Fruit fly (Drosophila melanogaster) whole organism, pupa: ENCODE data around the gene olf413.
A peak's percentile ranks its signal among the peaks of the same experiment; 100 is the strongest.

Source experiments
- CG10348 ChIP-seq: fragments of 200-800 bp; sonication (Bioruptor generic); IDR thresholded peaks from 2 replicates; pipeline ENCODE4 v1.3.6; 2022; ENCODE audit warnings: missing biosample characterization, missing genetic modification characterization
- CG12605 ChIP-seq: fragments of 200-800 bp; sonication (Bioruptor generic); IDR thresholded peaks from 2 replicates; pipeline ENCODE4 v1.3.6; 2022; ENCODE audit warnings: missing biosample characterization, missing genetic modification characterization
- CG13204 ChIP-seq: fragments of 200-800 bp; sonication (Bioruptor generic); optimal IDR thresholded peaks from 2 replicates; lab custom pipeline; 2018; ENCODE audit warnings: missing biosample characterization, mild to moderate bottlenecking, missing genetic modification characterization, moderate library complexity
- CG14655 ChIP-seq: fragments of 200-800 bp; sonication (Bioruptor generic); optimal IDR thresholded peaks from 3 replicates; lab custom pipeline; 2017; ENCODE audit warnings: mild to moderate bottlenecking, missing biosample characterization, missing genetic modification reagents, missing genetic modification characterization
- CG15710 ChIP-seq: fragments of 200-800 bp; sonication (Bioruptor generic); optimal IDR thresholded peaks from 2 replicates; lab custom pipeline; 2018; ENCODE audit warnings: missing biosample characterization, mild to moderate bottlenecking, missing genetic modification characterization, moderate library complexity
- CG17806 ChIP-seq: fragments of 200-800 bp; sonication (Bioruptor generic); optimal IDR thresholded peaks from 2 replicates; lab custom pipeline; 2018; ENCODE audit warnings: missing biosample characterization, mild to moderate bottlenecking, missing genetic modification characterization, moderate library complexity
- CG32121 ChIP-seq: fragments of 200-800 bp; sonication (Bioruptor generic); IDR thresholded peaks from 2 replicates; pipeline ENCODE4 v1.3.6; 2022; ENCODE audit warnings: missing biosample characterization, missing genetic modification characterization
- CG34367 ChIP-seq: fragments of 200-800 bp; sonication (Bioruptor generic); optimal IDR thresholded peaks from 2 replicates; lab custom pipeline; 2018; ENCODE audit warnings: missing biosample characterization, mild to moderate bottlenecking, missing genetic modification characterization
- CG4496 ChIP-seq: fragments of 200-800 bp; sonication (Bioruptor generic); IDR thresholded peaks from 3 replicates; pipeline ENCODE4 v1.3.6; 2022; ENCODE audit warnings: missing biosample characterization, missing genetic modification characterization
- CG8159 ChIP-seq: fragments of 200-800 bp; sonication (Bioruptor generic); optimal IDR thresholded peaks from 3 replicates; lab custom pipeline; 2018; ENCODE audit warnings: missing biosample characterization, mild to moderate bottlenecking, missing genetic modification characterization, moderate library complexity
- CG8301 ChIP-seq: fragments of 200-800 bp; sonication (Bioruptor generic); optimal IDR thresholded peaks from 2 replicates; lab custom pipeline; 2018; ENCODE audit warnings: missing biosample characterization, mild to moderate bottlenecking, missing genetic modification characterization
- CG9948 ChIP-seq: fragments of 200-800 bp; sonication (Bioruptor generic); optimal IDR thresholded peaks from 2 replicates; lab custom pipeline; 2018; ENCODE audit warnings: missing biosample characterization, mild to moderate bottlenecking, missing genetic modification characterization, moderate library complexity
- D1 ChIP-seq: fragments of 200-800 bp; sonication (Bioruptor generic); optimal IDR thresholded peaks from 2 replicates; lab custom pipeline; 2018; ENCODE audit warnings: missing biosample characterization, mild to moderate bottlenecking, missing genetic modification characterization, moderate library complexity
- EcR ChIP-seq: fragments of 200-800 bp; sonication (Bioruptor generic); optimal IDR thresholded peaks from 3 replicates; lab custom pipeline; 2019; ENCODE audit warnings: missing biosample characterization, missing genetic modification characterization, mild to moderate bottlenecking, moderate library complexity, missing genetic modification reagents
- Ets98B ChIP-seq: fragments of 200-800 bp; sonication (Bioruptor generic); IDR thresholded peaks from 2 replicates; pipeline ENCODE4 v1.3.6; 2022; ENCODE audit warnings: missing biosample characterization, missing genetic modification characterization
- Pif1A ChIP-seq: fragments of 200-800 bp; sonication (Bioruptor generic); optimal IDR thresholded peaks from 3 replicates; lab custom pipeline; 2016; ENCODE audit warnings: missing biosample characterization, missing genetic modification characterization
- Pif1B ChIP-seq: fragments of 200-800 bp; sonication (Bioruptor generic); optimal IDR thresholded peaks from 3 replicates; lab custom pipeline; 2016; ENCODE audit warnings: missing biosample characterization, missing genetic modification characterization
- Snoo ChIP-seq: fragments of 200-800 bp; sonication (Bioruptor generic); optimal IDR thresholded peaks from 3 replicates; lab custom pipeline; 2017; ENCODE audit warnings: missing biosample characterization, mild to moderate bottlenecking, missing genetic modification characterization, inconsistent platforms
- fd96Ca ChIP-seq: fragments of 200-800 bp; sonication (Bioruptor generic); IDR thresholded peaks from 3 replicates; pipeline ENCODE4 v1.3.6; 2022; ENCODE audit warnings: missing biosample characterization, missing genetic modification characterization
- gl ChIP-seq: fragments of 200-800 bp; sonication (Bioruptor generic); optimal IDR thresholded peaks from 2 replicates; lab custom pipeline; 2018; ENCODE audit warnings: missing biosample characterization, mild to moderate bottlenecking, missing genetic modification characterization
- rn ChIP-seq: fragments of 200-800 bp; sonication (Bioruptor generic); IDR thresholded peaks from 2 replicates; pipeline ENCODE4 v1.3.6; 2022; ENCODE audit warnings: missing biosample characterization, missing genetic modification characterization

The olf413 gene

dm6 chr3L:22146824-22147604 is 11.1 kb downstream of the olf413 start:
- TF ChIP-seq CG8159: peak; percentile 51
- no peak for TF ChIP-seq CG4496 (GFP tag; lab: Robert Waterston, UW)
- peak; percentile 18 for TF ChIP-seq Snoo (tag; lab: Kevin White, UChicago)
- peak; percentile 41 for TF ChIP-seq CG15710
- TF ChIP-seq CG32121: no peak
- TF ChIP-seq CG9948 (tag; lab: Kevin White, UChicago): peak; percentile 28
- TF ChIP-seq CG17806 (tag; lab: Kevin White, UChicago): peak; percentile 0
- TF ChIP-seq CG14655 (GFP tag; lab: Kevin White, UChicago): peak; percentile 34

- no peak for TF ChIP-seq gl (tag; lab: Kevin White, UChicago)
- TF ChIP-seq CG17806 (tag; lab: Kevin White, UChicago): no peak
- no peak for TF ChIP-seq CG10348 (GFP tag; lab: Robert Waterston, UW)
- TF ChIP-seq CG14655 (GFP tag; lab: Kevin White, UChicago): no peak
- no peak for TF ChIP-seq fd96Ca (GFP tag; lab: Robert Waterston, UW)
- TF ChIP-seq CG9948 (tag; lab: Kevin White, UChicago): no peak
- no peak for TF ChIP-seq rn (GFP tag; lab: Robert Waterston, UW)
- no peak for TF ChIP-seq Pif1B
- TF ChIP-seq EcR (GFP tag; lab: Kevin White, UChicago): no peak
- no peak for TF ChIP-seq CG12605 (GFP tag; lab: Robert Waterston, UW)
- no peak for TF ChIP-seq CG8301
- TF ChIP-seq CG13204 (GFP tag; lab: Kevin White, UChicago): no peak
- TF ChIP-seq Snoo (tag; lab: Kevin White, UChicago): no peak
- no peak for TF ChIP-seq CG15710
- no peak for TF ChIP-seq CG8159
- TF ChIP-seq CG34367 (tag; lab: Kevin White, UChicago): no peak
- no peak for TF ChIP-seq Pif1A (GFP tag; lab: Kevin White, UChicago)
- TF ChIP-seq CG32121: no peak
These were observed 11.8 kb downstream of the olf413 start for dm6 chr3L:22147673-22148072.

- TF ChIP-seq CG8301 (no peak), CG17806 (tag; lab: Kevin White, UChicago) (peak; percentile 21), fd96Ca (GFP tag; lab: Robert Waterston, UW) (0 out of 3 replicates have a peak, but pooled peaks have one; percentile 10), Pif1B (no peak), EcR (GFP tag; lab: Kevin White, UChicago) (no peak), CG13204 (GFP tag; lab: Kevin White, UChicago) (no peak), Ets98B (GFP tag; lab: Robert Waterston, UW) (no peak), CG4496 (GFP tag; lab: Robert Waterston, UW) (no peak), CG14655 (GFP tag; lab: Kevin White, UChicago) (peak; percentile 33), CG9948 (tag; lab: Kevin White, UChicago) (peak; percentile 24), CG32121 (no peak), D1 (tag; lab: Kevin White, UChicago) (no peak), CG34367 (tag; lab: Kevin White, UChicago) (no peak), CG8159 (peak; percentile 52), CG12605 (GFP tag; lab: Robert Waterston, UW) (no peak), CG10348 (GFP tag; lab: Robert Waterston, UW) (no peak), Pif1A (GFP tag; lab: Kevin White, UChicago) (no peak), Snoo (tag; lab: Kevin White, UChicago) (no peak), gl (tag; lab: Kevin White, UChicago) (no peak), CG15710 (peak; percentile 31), rn (GFP tag; lab: Robert Waterston, UW) (no peak)
These were observed 15.6 kb downstream of the olf413 start for dm6 chr3L:22151528-22151927.

- TF ChIP-seq CG34367 (tag; lab: Kevin White, UChicago) (peak; percentile 30), CG4496 (GFP tag; lab: Robert Waterston, UW) (no peak), CG13204 (GFP tag; lab: Kevin White, UChicago) (no peak), CG17806 (tag; lab: Kevin White, UChicago) (peak; percentile 31), rn (GFP tag; lab: Robert Waterston, UW) (no peak), Pif1A (GFP tag; lab: Kevin White, UChicago) (peak; percentile 36), CG9948 (tag; lab: Kevin White, UChicago) (peak; percentile 25), gl (tag; lab: Kevin White, UChicago) (no peak), CG8301 (no peak), CG15710 (peak; percentile 41), Snoo (tag; lab: Kevin White, UChicago) (peak; percentile 20), CG32121 (no peak), EcR (GFP tag; lab: Kevin White, UChicago) (no peak), CG14655 (GFP tag; lab: Kevin White, UChicago) (peak; percentile 41), fd96Ca (GFP tag; lab: Robert Waterston, UW) (no peak), D1 (tag; lab: Kevin White, UChicago) (no peak), CG10348 (GFP tag; lab: Robert Waterston, UW) (no peak), Ets98B (GFP tag; lab: Robert Waterston, UW) (no peak), Pif1B (no peak), CG12605 (GFP tag; lab: Robert Waterston, UW) (no peak), CG8159 (peak; percentile 56)
These were observed 21.8 kb downstream of the olf413 start for dm6 chr3L:22157644-22158043.

dm6 chr3L:22159307-22159706 is 23.4 kb downstream of the olf413 start:
- TF ChIP-seq fd96Ca (GFP tag; lab: Robert Waterston, UW) (no peak), CG13204 (GFP tag; lab: Kevin White, UChicago) (no peak), CG17806 (tag; lab: Kevin White, UChicago) (no peak), CG8159 (no peak), CG12605 (GFP tag; lab: Robert Waterston, UW) (no peak), Ets98B (GFP tag; lab: Robert Waterston, UW) (no peak), CG9948 (tag; lab: Kevin White, UChicago) (no peak), Snoo (tag; lab: Kevin White, UChicago) (no peak), rn (GFP tag; lab: Robert Waterston, UW) (no peak), D1 (tag; lab: Kevin White, UChicago) (no peak), Pif1A (GFP tag; lab: Kevin White, UChicago) (no peak), CG34367 (tag; lab: Kevin White, UChicago) (no peak), CG4496 (GFP tag; lab: Robert Waterston, UW) (no peak), CG32121 (no peak)
